Fruit fly (Drosophila melanogaster): Measurements from ENCODE around the gene CG13010.

CG13010 gene

DNA sequence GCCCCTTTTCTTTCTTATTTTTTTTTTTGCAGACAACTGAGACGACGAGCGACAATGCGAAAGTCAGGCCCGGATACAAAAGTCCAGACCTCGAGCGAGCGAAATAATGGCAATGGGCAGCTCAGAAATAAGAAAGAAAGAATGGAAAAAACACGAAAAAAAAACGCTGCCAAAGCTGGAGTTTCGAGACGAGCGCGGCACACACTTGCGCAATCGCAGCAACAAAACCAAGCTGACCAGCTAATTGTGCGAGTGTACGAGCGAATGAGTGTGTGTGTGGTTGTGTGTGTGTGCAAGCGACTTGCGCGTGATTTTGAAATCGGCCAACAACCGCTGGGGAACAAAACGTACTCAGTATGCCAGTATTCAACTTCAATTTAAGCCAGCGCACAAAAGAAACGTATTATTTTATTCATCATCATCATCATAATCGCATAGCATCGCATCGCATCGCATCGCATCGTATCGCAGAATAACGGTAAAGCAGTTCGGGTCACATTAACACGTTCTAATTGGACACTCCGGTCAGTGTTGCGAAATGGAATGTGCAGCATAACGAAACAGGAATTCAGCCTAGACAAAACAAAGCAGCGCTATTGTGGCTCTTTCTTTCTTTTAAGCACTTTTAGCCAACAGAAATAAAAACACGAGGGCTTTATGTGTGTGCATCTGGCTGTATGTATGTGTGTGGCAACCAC is 30.9 kb downstream of the CG13010 start (continued):
- TF ChIP-seq hbn (GFP tag; IDR thresholded peaks at IDR 0.05; ENCODE audit: partially characterized antibody) (no peak), Mad (GFP tag; optimal IDR thresholded peaks at IDR 0.05) (no peak), Eip74EF (GFP tag; optimal IDR thresholded peaks at IDR 0.05) (no peak), CG2875 (GFP tag; optimal IDR thresholded peaks at IDR 0.05) (no peak), insv (GFP tag; optimal IDR thresholded peaks at IDR 0.05) (peak in 1 of 2 experiments; percentile 79), CG1603 (tag; optimal IDR thresholded peaks at IDR 0.05) (no peak), Bgb (GFP tag; IDR thresholded peaks at IDR 0.05; ENCODE audit: partially characterized antibody) (no peak), esg (GFP tag; conservative IDR thresholded peaks at IDR 0.05) (no peak), ap (GFP tag; IDR thresholded peaks at IDR 0.05) (no peak), fu2 (GFP tag; optimal IDR thresholded peaks at IDR 0.05) (no peak), Drgx (GFP tag; IDR thresholded peaks at IDR 0.05) (peak; percentile 15; the same call in 1 of the 2 replicates), Myb (GFP tag; optimal IDR thresholded peaks at IDR 0.05) (no peak), oc (tag; optimal IDR thresholded peaks at IDR 0.05) (no peak), ewg (GFP tag; optimal IDR thresholded peaks at IDR 0.05) (peak; percentile 6), Hey (tag; optimal IDR thresholded peaks at IDR 0.05) (no peak), stwl (tag; optimal IDR thresholded peaks at IDR 0.05) (peak; percentile 91), H15 (GFP tag; IDR thresholded peaks at IDR 0.05) (no peak), CG10979 (tag; optimal IDR thresholded peaks at IDR 0.05) (no peak), CG4854 (GFP tag; optimal IDR thresholded peaks at IDR 0.05) (no peak), trem (tag; optimal IDR thresholded peaks at IDR 0.05) (no peak), CG7745 (tag; optimal IDR thresholded peaks at IDR 0.05) (no peak), CG8290 (GFP tag; optimal IDR thresholded peaks at IDR 0.05) (peak; percentile 58), CG8290 (tag; optimal IDR thresholded peaks at IDR 0.05) (no peak), Ravus (GFP tag; IDR thresholded peaks at IDR 0.05) (no peak), CG31224 (GFP tag; IDR thresholded peaks at IDR 0.05) (no peak), D (optimal IDR thresholded peaks at IDR 0.05) (peak; percentile 2), D (GFP tag; optimal IDR thresholded peaks at IDR 0.05) (no peak), CG12391 (tag; optimal IDR thresholded peaks at IDR 0.05) (no peak), ATbp (GFP tag; optimal IDR thresholded peaks at IDR 0.05) (no peak), BtbVII (GFP tag; optimal IDR thresholded peaks at IDR 0.05) (no peak), trh (GFP tag; optimal IDR thresholded peaks at IDR 0.05) (no peak), bab2 (GFP tag; optimal IDR thresholded peaks at IDR 0.05) (no peak), ttk (GFP tag; IDR thresholded peaks at IDR 0.05) (no peak), CG8359 (GFP tag; optimal IDR thresholded peaks at IDR 0.05; ENCODE audit: borderline replicate concordance) (no peak), dpn (GFP tag; optimal IDR thresholded peaks at IDR 0.05) (no peak), bsh (GFP tag; optimal IDR thresholded peaks at IDR 0.05) (peak in 1 of 2 experiments; percentile 15), Med (GFP tag) (peak; percentile 22), B-H2 (GFP tag; optimal IDR thresholded peaks at IDR 0.05) (no peak), Kr (GFP tag; optimal IDR thresholded peaks at IDR 0.05) (no peak), Ets97D (GFP tag; optimal IDR thresholded peaks at IDR 0.05) (no peak), shn (GFP tag; optimal IDR thresholded peaks at IDR 0.05) (no peak), tll (GFP tag; optimal IDR thresholded peaks at IDR 0.05) (no peak), CG17829 (tag; optimal IDR thresholded peaks at IDR 0.05) (no peak), ci (GFP tag; IDR thresholded peaks at IDR 0.05) (no peak)

Data from whole organism, embryonic.